Fruit fly (Drosophila melanogaster) whole organism, embryonic: ENCODE measurements around the gene rut.

Experiments
- Awh ChIP-seq: fragments of 200-800 bp; sonication (Bioruptor generic); IDR thresholded peaks from 2 replicates; pipeline ENCODE4, ENCODE4 v1.3.6; 2022; ENCODE audit warnings: missing biosample characterization, missing genetic modification characterization
- B-H1 ChIP-seq: fragments of 200-800 bp; sonication (Bioruptor generic); IDR thresholded peaks from 3 replicates; pipeline ENCODE4 v1.3.6; 2022; ENCODE audit warnings: missing biosample characterization, missing genetic modification characterization
- Bdp1 ChIP-seq: fragments of 200-800 bp; sonication (Bioruptor generic); optimal IDR thresholded peaks from 3 replicates; lab custom pipeline; 2016; ENCODE audit warnings: missing biosample characterization, missing genetic modification characterization
- CG10543 ChIP-seq: fragments of 200-800 bp; sonication (Bioruptor generic); optimal IDR thresholded peaks from 3 replicates; lab custom pipeline; 2017; ENCODE audit warnings: missing biosample characterization, mild to moderate bottlenecking, missing genetic modification characterization, moderate library complexity
- CG12071 ChIP-seq: fragments of 200-800 bp; sonication (Bioruptor generic); optimal IDR thresholded peaks from 3 replicates; lab custom pipeline; 2018; ENCODE audit warnings: missing biosample characterization, mild to moderate bottlenecking, missing genetic modification characterization
- CG12744 ChIP-seq: fragments of 200-800 bp; sonication (Bioruptor generic); optimal IDR thresholded peaks from 2 replicates; lab custom pipeline; 2016; ENCODE audit warnings: missing biosample characterization, missing genetic modification characterization
- CG12769 ChIP-seq: fragments of 200-800 bp; sonication (Bioruptor generic); optimal IDR thresholded peaks from 2 replicates; lab custom pipeline; 2019; ENCODE audit warnings: missing biosample characterization, mild to moderate bottlenecking, missing genetic modification characterization, moderate library complexity
- CG13894 ChIP-seq: fragments of 200-800 bp; sonication (Bioruptor generic); optimal IDR thresholded peaks from 3 replicates; lab custom pipeline; 2018; ENCODE audit warnings: missing biosample characterization, mild to moderate bottlenecking, missing genetic modification characterization, moderate library complexity
- CG15269 ChIP-seq: fragments of 200-800 bp; sonication (Bioruptor generic); optimal IDR thresholded peaks from 2 replicates; lab custom pipeline; 2018; ENCODE audit warnings: missing biosample characterization, mild to moderate bottlenecking, missing genetic modification characterization, moderate library complexity
- CG15696 ChIP-seq: fragments of 200-800 bp; sonication (Bioruptor generic); optimal IDR thresholded peaks from 2 replicates; lab custom pipeline; 2019; ENCODE audit warnings: missing biosample characterization, mild to moderate bottlenecking, missing genetic modification characterization, moderate library complexity
- CG17186 ChIP-seq: fragments of 200-800 bp; sonication (Bioruptor generic); optimal IDR thresholded peaks from 3 replicates; lab custom pipeline; 2017; ENCODE audit warnings: missing biosample characterization, missing genetic modification reagents, missing genetic modification characterization
- CG17385 ChIP-seq: fragments of 200-800 bp; sonication (Bioruptor generic); optimal IDR thresholded peaks from 3 replicates; lab custom pipeline; 2018; ENCODE audit warnings: missing biosample characterization, mild to moderate bottlenecking, missing genetic modification characterization
- CG17612 ChIP-seq: fragments of 200-800 bp; sonication (Bioruptor generic); IDR thresholded peaks from 2 replicates; pipeline ENCODE4 v1.3.6; 2022; ENCODE audit warnings: missing biosample characterization, missing genetic modification characterization
- CG1832 ChIP-seq: fragments of 200-800 bp; sonication (Bioruptor generic); optimal IDR thresholded peaks from 2 replicates; lab custom pipeline; 2017; ENCODE audit warnings: missing biosample characterization, mild to moderate bottlenecking, missing genetic modification characterization, inconsistent platforms
- CG30403 ChIP-seq: fragments of 200-800 bp; sonication (Bioruptor generic); optimal IDR thresholded peaks from 3 replicates; lab custom pipeline; 2016; ENCODE audit warnings: missing biosample characterization, missing genetic modification characterization
- CG30431 ChIP-seq: fragments of 200-800 bp; sonication (Bioruptor generic); optimal IDR thresholded peaks from 2 replicates; lab custom pipeline; 2017; ENCODE audit warnings: missing biosample characterization, missing genetic modification characterization
- CG4404 ChIP-seq: fragments of 200-800 bp; sonication (Bioruptor generic); IDR thresholded peaks from 2 replicates; pipeline ENCODE4 v1.3.6; 2022; ENCODE audit warnings: missing biosample characterization, missing genetic modification characterization
- CG5245 ChIP-seq: fragments of 200-800 bp; sonication (Bioruptor generic); optimal IDR thresholded peaks from 3 replicates; lab custom pipeline; 2016; ENCODE audit warnings: missing biosample characterization, missing genetic modification characterization
- CG9215 ChIP-seq: fragments of 200-800 bp; sonication (Bioruptor generic); IDR thresholded peaks from 2 replicates; pipeline ENCODE4 v1.3.6; 2022; ENCODE audit warnings: missing biosample characterization, missing genetic modification characterization
- Dek ChIP-seq: fragments of 200-800 bp; sonication (Bioruptor generic); optimal IDR thresholded peaks from 3 replicates; lab custom pipeline; 2019; ENCODE audit warnings: missing biosample characterization, mild to moderate bottlenecking, missing genetic modification characterization, moderate library complexity
- Eip74EF ChIP-seq, 2 experiments: fragments of 200-800 bp in 1 of 2; fragments of >200 bp in 1 of 2; sonication (Bioruptor generic) in 1 of 2; optimal IDR thresholded peaks; 2 replicates each; lab custom pipeline; 2017 to 2019; ENCODE audit warnings: missing biosample characterization in 2 of 2, missing genetic modification characterization in 2 of 2, mild to moderate bottlenecking in 1 of 2, moderate library complexity in 1 of 2
- Fer1 ChIP-seq: fragments of 200-800 bp; sonication (Bioruptor generic); optimal IDR thresholded peaks from 2 replicates; lab custom pipeline; 2017; ENCODE audit warnings: missing biosample characterization, mild to moderate bottlenecking, missing genetic modification characterization
- GATAe ChIP-seq: fragments of 200-800 bp; sonication (Bioruptor generic); conservative IDR thresholded peaks from 2 replicates; pipeline ENCODE4 v1.3.6; 2022; ENCODE audit warnings: missing biosample characterization, missing genetic modification characterization
- H15 ChIP-seq: fragments of 200-800 bp; sonication (Bioruptor generic); IDR thresholded peaks from 3 replicates; pipeline ENCODE4 v1.3.6; 2022; ENCODE audit warnings: missing biosample characterization, missing genetic modification characterization
- HLH4C ChIP-seq: fragments of 200-800 bp; sonication (Bioruptor generic); IDR thresholded peaks from 3 replicates; pipeline ENCODE4 v1.3.6; 2022; ENCODE audit warnings: missing biosample characterization, missing genetic modification characterization; ENCODE audit not compliant: partially characterized antibody
- Hmx ChIP-seq: fragments of 200-800 bp; sonication (Bioruptor generic); optimal IDR thresholded peaks from 2 replicates; lab custom pipeline; 2016; ENCODE audit warnings: missing biosample characterization, missing genetic modification characterization
- Med ChIP-seq: fragments of 200-800 bp; sonication (Bioruptor generic); peaks from one replicate; lab custom pipeline; 2016; ENCODE audit warnings: missing biosample characterization, missing genetic modification characterization, mild to moderate bottlenecking, inconsistent platforms, moderate library complexity
- Meics ChIP-seq: fragments of 200-800 bp; sonication (Bioruptor generic); optimal IDR thresholded peaks from 2 replicates; lab custom pipeline; 2017; ENCODE audit warnings: missing biosample characterization, mild to moderate bottlenecking, missing genetic modification characterization
- Nf-YB ChIP-seq: fragments of 200-800 bp; sonication (Bioruptor generic); optimal IDR thresholded peaks from 3 replicates; lab custom pipeline; 2019; ENCODE audit warnings: missing biosample characterization, mild to moderate bottlenecking, missing genetic modification characterization, moderate library complexity
- Nf-YC ChIP-seq: fragments of 200-800 bp; optimal IDR thresholded peaks from 3 replicates; lab custom pipeline; 2019; ENCODE audit warnings: missing biosample characterization, mild to moderate bottlenecking, missing genetic modification characterization, moderate library complexity
- Pdp1 ChIP-seq, 2 experiments: fragments of 200-800 bp; sonication (Bioruptor generic); optimal IDR thresholded peaks; 3 replicates each; lab custom pipeline; 2016; ENCODE audit warnings: missing biosample characterization in 2 of 2, missing genetic modification characterization in 2 of 2, mild to moderate bottlenecking in 1 of 2, moderate library complexity in 1 of 2
- Ptx1 ChIP-seq: fragments of 200-800 bp; sonication (Bioruptor generic); IDR thresholded peaks from 2 replicates; pipeline ENCODE4 v1.3.6; 2022; ENCODE audit warnings: missing biosample characterization, missing genetic modification characterization
- Ravus ChIP-seq: fragments of 200-800 bp; sonication (Bioruptor generic); IDR thresholded peaks from 2 replicates; pipeline ENCODE4 v1.3.6; 2022; ENCODE audit warnings: missing biosample characterization, missing genetic modification characterization
- Scr ChIP-seq: fragments of 200-800 bp; sonication (Bioruptor generic); IDR thresholded peaks from 2 replicates; pipeline ENCODE4 v1.3.6; 2022; ENCODE audit warnings: missing biosample characterization, missing genetic modification characterization; ENCODE audit not compliant: partially characterized antibody
- Sin3A ChIP-seq: fragments of >200 bp; optimal IDR thresholded peaks from 2 replicates; lab custom pipeline; 2018
- bowl ChIP-seq: fragments of 200-800 bp; sonication (Bioruptor generic); IDR thresholded peaks from 2 replicates; pipeline ENCODE4 v1.3.6; 2022; ENCODE audit warnings: missing biosample characterization, missing genetic modification characterization
- disco-r ChIP-seq: fragments of 200-800 bp; sonication (Bioruptor generic); optimal IDR thresholded peaks from 2 replicates; lab custom pipeline; 2016; ENCODE audit warnings: missing biosample characterization, missing genetic modification characterization
- fu2 ChIP-seq: fragments of 200-800 bp; sonication (Bioruptor generic); optimal IDR thresholded peaks from 2 replicates; lab custom pipeline; 2016; ENCODE audit warnings: missing biosample characterization, missing genetic modification characterization
- gro ChIP-seq: fragments of 200-800 bp; sonication (Bioruptor generic); optimal IDR thresholded peaks from 2 replicates; lab custom pipeline; 2016; ENCODE audit warnings: missing biosample characterization, missing genetic modification characterization
- hkb ChIP-seq, 2 experiments: fragments of 200-800 bp in 1 of 2; fragments of >200 bp in 1 of 2; sonication (Bioruptor generic) in 1 of 2; IDR thresholded peaks in 1 of 2; optimal IDR thresholded peaks in 1 of 2; 2 replicates each; pipeline versions ENCODE4 v1.3.6 to Lab custom; 2017 to 2022; ENCODE audit warnings: missing biosample characterization in 1 of 2, missing genetic modification characterization in 1 of 2
- kay ChIP-seq: fragments of 200-800 bp; sonication (Bioruptor generic); optimal IDR thresholded peaks from 2 replicates; lab custom pipeline; 2016; ENCODE audit warnings: missing biosample characterization, missing genetic modification characterization
- lmd ChIP-seq: fragments of 200-800 bp; sonication (Bioruptor generic); IDR thresholded peaks from 2 replicates; pipeline ENCODE4 v1.3.6; 2022; ENCODE audit warnings: missing biosample characterization, missing genetic modification characterization
- onecut ChIP-seq: fragments of 200-800 bp; sonication (Bioruptor generic); IDR thresholded peaks from 2 replicates; pipeline ENCODE4 v1.3.6; 2022; ENCODE audit warnings: missing biosample characterization, missing genetic modification characterization
- sd ChIP-seq: fragments of 200-800 bp; sonication (Bioruptor generic); optimal IDR thresholded peaks from 3 replicates; lab custom pipeline; 2018; ENCODE audit warnings: missing biosample characterization, mild to moderate bottlenecking, missing genetic modification characterization, moderate library complexity
- sens ChIP-seq: fragments of 200-800 bp; sonication (Bioruptor generic); peaks from one replicate; lab custom pipeline; 2016; ENCODE audit warnings: missing biosample characterization, missing genetic modification characterization
- slp2 ChIP-seq: fragments of 200-800 bp; sonication (Bioruptor generic); optimal IDR thresholded peaks from 2 replicates; lab custom pipeline; 2016; ENCODE audit warnings: missing biosample characterization, missing genetic modification characterization
- ttk ChIP-seq: fragments of 200-800 bp; sonication (Bioruptor generic); IDR thresholded peaks from 2 replicates; pipeline ENCODE4 v2.1.2; 2022; ENCODE audit warnings: missing biosample characterization, missing genetic modification characterization
- vvl ChIP-seq: fragments of 200-800 bp; sonication (Bioruptor generic); IDR thresholded peaks from 2 replicates; pipeline ENCODE4 v1.3.6; 2022; ENCODE audit warnings: missing biosample characterization, missing genetic modification characterization
- wek ChIP-seq: fragments of 200-800 bp; sonication (Bioruptor generic); optimal IDR thresholded peaks from 3 replicates; lab custom pipeline; 2018; ENCODE audit warnings: missing biosample characterization, mild to moderate bottlenecking, missing genetic modification characterization, moderate library complexity

rut gene

dm6 chrX:14866911-14867310 is 41.0 kb upstream of the rut start (continued):
- TF ChIP-seq bowl (GFP tag; lab: Robert Waterston, UW), result no peak
- TF ChIP-seq fu2, result no peak
- TF ChIP-seq hkb (optimal IDR thresholded peaks at IDR 0.05; lab: Kevin White, UChicago), result no peak
- TF ChIP-seq hkb (GFP tag; IDR thresholded peaks at IDR 0.05; lab: Robert Waterston, UW), result no peak
- TF ChIP-seq Dek (tag; lab: Kevin White, UChicago), result no peak
- no peak for TF ChIP-seq CG17612 (GFP tag; lab: Robert Waterston, UW)
- no peak for TF ChIP-seq CG30403 (GFP tag; lab: Kevin White, UChicago)
- TF ChIP-seq wek, result no peak
- peak; percentile 42 for TF ChIP-seq CG15269 (tag; lab: Kevin White, UChicago)
- TF ChIP-seq CG1832 (GFP tag; lab: Kevin White, UChicago), result no peak
- TF ChIP-seq Bdp1 (GFP tag; lab: Kevin White, UChicago), result no peak
- no peak for TF ChIP-seq slp2 (GFP tag; lab: Kevin White, UChicago)
- no peak for TF ChIP-seq Scr (GFP tag; lab: Robert Waterston, UW)
- TF ChIP-seq Meics (GFP tag; lab: Kevin White, UChicago), result no peak
- no peak for TF ChIP-seq Sin3A (lab: Kevin White, UChicago)
- TF ChIP-seq Nf-YB, result peak; percentile 6
- TF ChIP-seq gro (GFP tag; lab: Kevin White, UChicago), result no peak
- TF ChIP-seq Nf-YC (tag; lab: Kevin White, UChicago), result no peak
- no peak for TF ChIP-seq CG17186 (GFP tag; lab: Kevin White, UChicago)
- TF ChIP-seq CG17385 (GFP tag; lab: Kevin White, UChicago), result no peak
- TF ChIP-seq CG30431 (GFP tag; lab: Kevin White, UChicago), result no peak
- TF ChIP-seq Hmx (GFP tag; lab: Kevin White, UChicago), result no peak
- peak in 1 of 2 experiments; percentile 68 for TF ChIP-seq Pdp1 (GFP tag; optimal IDR thresholded peaks at IDR 0.05; lab: Kevin White, UChicago)
- TF ChIP-seq CG12744 (GFP tag; lab: Kevin White, UChicago), result no peak
- no peak for TF ChIP-seq kay (GFP tag; lab: Kevin White, UChicago)
- TF ChIP-seq Ptx1, result no peak
- TF ChIP-seq, all 482 proteins: peak for 7

dm6 chrX:14862494-14862893 is 36.6 kb upstream of the rut start:
- TF ChIP-seq Pdp1 (GFP tag; optimal IDR thresholded peaks at IDR 0.05; lab: Kevin White, UChicago), result peak in 1 of 2 experiments; percentile 59
- no peak for TF ChIP-seq Fer1 (GFP tag; lab: Kevin White, UChicago)
- no peak for TF ChIP-seq GATAe
- TF ChIP-seq sd (tag; lab: Kevin White, UChicago), result peak; percentile 44
- TF ChIP-seq CG15696 (tag; lab: Kevin White, UChicago), result no peak
- TF ChIP-seq CG10543 (GFP tag; lab: Kevin White, UChicago), result no peak
- TF ChIP-seq vvl (GFP tag; lab: Robert Waterston, UW), result 0 out of 2 replicates have a peak, but pooled peaks have one; percentile 26
- TF ChIP-seq Med (GFP tag; lab: Kevin White, UChicago), result peak; percentile 25
- no peak for TF ChIP-seq Ravus
- TF ChIP-seq Eip74EF (GFP tag; optimal IDR thresholded peaks at IDR 0.05; lab: Kevin White, UChicago), result no peak
- TF ChIP-seq Awh, result no peak
- peak; percentile 69 for TF ChIP-seq sens (GFP tag; lab: Kevin White, UChicago)
- TF ChIP-seq fu2, result no peak

dm6 chrX:14858951-14859350 is 33.1 kb upstream of the rut start, which contains the start of gene CG46399:
CG46399 (plus strand) TSS chrX:14859251.
- no peak for TF ChIP-seq HLH4C
- TF ChIP-seq Awh, result no peak
- TF ChIP-seq onecut (GFP tag; lab: Robert Waterston, UW), result no peak
- TF ChIP-seq lmd (GFP tag; lab: Robert Waterston, UW), result no peak
- TF ChIP-seq CG12071 (GFP tag; lab: Kevin White, UChicago), result no peak
- no peak for TF ChIP-seq CG5245 (GFP tag; lab: Kevin White, UChicago)
- no peak for TF ChIP-seq B-H1 (GFP tag; lab: Robert Waterston, UW)
- TF ChIP-seq CG1832 (GFP tag; lab: Kevin White, UChicago), result no peak
- no peak for TF ChIP-seq CG9215
- TF ChIP-seq disco-r (GFP tag; lab: Kevin White, UChicago), result no peak
- no peak for TF ChIP-seq H15 (GFP tag; lab: Robert Waterston, UW)
- TF ChIP-seq ttk, result no peak
- TF ChIP-seq CG13894 (tag; lab: Kevin White, UChicago), result no peak
- TF ChIP-seq CG12769 (tag; lab: Kevin White, UChicago), result no peak
- TF ChIP-seq CG4404 (GFP tag; lab: Robert Waterston, UW), result no peak
